Worm (Caenorhabditis elegans): ENCODE measurements around the gene sorb-1.

The sorb-1 gene

ce11 chrIV:13774578-13774977 is 24.4 kb downstream of the sorb-1 start, which contains the start of gene Y45F10D.2:
TSS of gene Y45F10D.2 (minus strand) at chrIV:13774678.
- TF ChIP-seq lin-29 (GFP tag; IDR thresholded peaks at IDR 0.05) (no peak), aha-1 (tag) (peak; percentile 1), dve-1 (tag; optimal IDR thresholded peaks at IDR 0.05; ENCODE audit: insufficient read depth) (no peak), nhr-6 (tag; optimal IDR thresholded peaks at IDR 0.05) (no peak), ama-1 (optimal IDR thresholded peaks at IDR 0.05) (no peak), zip-11 (GFP tag; IDR thresholded peaks at IDR 0.05) (no peak), Y5F2A.4 (GFP tag; optimal IDR thresholded peaks at IDR 0.05) (no peak), nhr-48 (tag; optimal IDR thresholded peaks at IDR 0.05) (no peak)

- no peak for TF ChIP-seq hmg-1.1 (GFP tag; IDR thresholded peaks at IDR 0.05)
- no peak for TF ChIP-seq nhr-76 (tag; optimal IDR thresholded peaks at IDR 0.05)
- no peak for TF ChIP-seq ceh-82 (tag; optimal IDR thresholded peaks at IDR 0.05)
- no peak for TF ChIP-seq F44E2.7 (GFP tag; IDR thresholded peaks at IDR 0.05)
- no peak for TF ChIP-seq arid-1 (GFP tag; conservative IDR thresholded peaks at IDR 0.05)
- TF ChIP-seq T20F7.1 (GFP tag; optimal IDR thresholded peaks at IDR 0.05): no peak
Measured at ce11 chrIV:13776115-13776514, 26.0 kb downstream of the sorb-1 start, which contains the start of gene Y45F10D.16. TSS of gene Y45F10D.16 (plus strand) at chrIV:13776415.

- TF ChIP-seq snpc-1.2 (GFP tag; IDR thresholded peaks at IDR 0.05): peak; percentile 43; the same call in 1 of the 2 replicates
- no peak for TF ChIP-seq attf-4 (tag; optimal IDR thresholded peaks at IDR 0.05)
- TF ChIP-seq aha-1 (tag): peak; percentile 18
- TF ChIP-seq unc-62 (GFP tag; optimal IDR thresholded peaks at IDR 0.05 in 1 of 2): peak in 1 of 2 experiments; percentile 88
- no peak for TF ChIP-seq unc-62 (tag; optimal IDR thresholded peaks at IDR 0.05)
Measured at ce11 chrIV:13776745-13777144, 26.6 kb downstream of the sorb-1 start.

ce11 chrIV:13777480-13777879 is 27.3 kb downstream of the sorb-1 start, which contains the start of gene rpl-18:
TSS of gene rpl-18 (plus strand) at chrIV:13777865.
- no peak for TF ChIP-seq spr-3 (GFP tag; optimal IDR thresholded peaks at IDR 0.05)
- TF ChIP-seq nhr-6 (tag; optimal IDR thresholded peaks at IDR 0.05): peak; percentile 71
- TF ChIP-seq mep-1 (tag; optimal IDR thresholded peaks at IDR 0.05): peak; percentile 57
- TF ChIP-seq F49E8.2 (tag; optimal IDR thresholded peaks at IDR 0.05; ENCODE audit: borderline replicate concordance): no peak
- TF ChIP-seq lin-38 (GFP tag; IDR thresholded peaks at IDR 0.05): peak; percentile 57
- no peak for TF ChIP-seq ceh-20 (GFP tag; IDR thresholded peaks at IDR 0.05)
- TF ChIP-seq ztf-7 (tag; optimal IDR thresholded peaks at IDR 0.05): peak; percentile 84
- no peak for TF ChIP-seq lin-39 (tag; optimal IDR thresholded peaks at IDR 0.05)
- TF ChIP-seq mdl-1 (tag; optimal IDR thresholded peaks at IDR 0.05): peak in 1 of 2 experiments; percentile 30
- TF ChIP-seq mes-2 (tag; optimal IDR thresholded peaks at IDR 0.05; ENCODE audit: poor library complexity, severe bottlenecking): peak; percentile 86
- TF ChIP-seq hmg-1.1 (GFP tag; IDR thresholded peaks at IDR 0.05): 0 out of 2 replicates have a peak, but pooled peaks have one; percentile 34
- TF ChIP-seq ama-1 (optimal IDR thresholded peaks at IDR 0.05): peak; percentile 4
- TF ChIP-seq dpl-1 (GFP tag; optimal IDR thresholded peaks at IDR 0.05): peak; percentile 80
- no peak for TF ChIP-seq sdz-12 (GFP tag; optimal IDR thresholded peaks at IDR 0.05)
- peak; percentile 48 for TF ChIP-seq nhr-11 (tag; optimal IDR thresholded peaks at IDR 0.05)
- TF ChIP-seq nhr-42 (GFP tag; IDR thresholded peaks at IDR 0.05): no peak
- TF ChIP-seq dve-1 (tag; optimal IDR thresholded peaks at IDR 0.05; ENCODE audit: insufficient read depth): peak; percentile 72
- no peak for TF ChIP-seq lin-29 (GFP tag; IDR thresholded peaks at IDR 0.05)
- no peak for TF ChIP-seq mxl-2 (GFP tag; conservative IDR thresholded peaks at IDR 0.05)
- TF ChIP-seq ceh-32 (tag; optimal IDR thresholded peaks at IDR 0.05; ENCODE audit: poor library complexity): no peak
- TF ChIP-seq pqm-1 (tag; optimal IDR thresholded peaks at IDR 0.05): no peak
- no peak for TF ChIP-seq F44E2.7 (GFP tag; IDR thresholded peaks at IDR 0.05)
- no peak for TF ChIP-seq nhr-25 (tag; optimal IDR thresholded peaks at IDR 0.05; ENCODE audit: borderline replicate concordance, insufficient read depth)
- TF ChIP-seq T20F7.1 (GFP tag; optimal IDR thresholded peaks at IDR 0.05): peak; percentile 98
- TF ChIP-seq lin-13 (GFP tag; optimal IDR thresholded peaks at IDR 0.05): peak; percentile 72
- peak; percentile 43 for TF ChIP-seq nhr-77 (tag; optimal IDR thresholded peaks at IDR 0.05)
- TF ChIP-seq rbr-2 (tag; optimal IDR thresholded peaks at IDR 0.05): peak; percentile 45
- TF ChIP-seq hlh-30 (tag; optimal IDR thresholded peaks at IDR 0.05; ENCODE audit: insufficient read depth): peak; percentile 85
- peak; percentile 95 for TF ChIP-seq Y48G9A.11 (GFP tag; IDR thresholded peaks at IDR 0.05)
- no peak for TF ChIP-seq ztf-11 (tag; optimal IDR thresholded peaks at IDR 0.05)
- peak; percentile 20 for TF ChIP-seq fkh-10 (GFP tag; optimal IDR thresholded peaks at IDR 0.05)
- peak in 1 of 2 experiments; percentile 92 for TF ChIP-seq lsy-2 (tag; optimal IDR thresholded peaks at IDR 0.05)
- peak; percentile 8 for TF ChIP-seq unc-130 (GFP tag; optimal IDR thresholded peaks at IDR 0.05)

Data from whole organism, L4 larva.